Fruit fly (Drosophila melanogaster) whole organism, prepupa: ENCODE measurements around the gene smo.

Source experiments
- Blimp-1 ChIP-seq: fragments of 200-800 bp; sonication (Bioruptor generic); optimal IDR thresholded peaks from 3 replicates; lab custom pipeline; 2017; ENCODE audit warnings: missing biosample characterization, missing genetic modification characterization, mild to moderate bottlenecking, moderate library complexity, missing genetic modification reagents
- CG10669 ChIP-seq: fragments of 200-800 bp; sonication (Bioruptor generic); optimal IDR thresholded peaks from 3 replicates; lab custom pipeline; 2018; ENCODE audit warnings: missing biosample characterization, mild to moderate bottlenecking, missing genetic modification characterization, moderate library complexity
- CG11294 ChIP-seq: fragments of 200-800 bp; sonication (Bioruptor generic); IDR thresholded peaks from 2 replicates; pipeline ENCODE4 v1.3.6; 2022; ENCODE audit warnings: missing biosample characterization, missing genetic modification characterization
- CG11762 ChIP-seq: fragments of 200-800 bp; sonication (Bioruptor generic); optimal IDR thresholded peaks from 3 replicates; lab custom pipeline; 2016; ENCODE audit warnings: missing biosample characterization, missing genetic modification characterization; ENCODE audit not compliant: insufficient read depth
- CG11902 ChIP-seq: fragments of 200-800 bp; sonication (Bioruptor generic); optimal IDR thresholded peaks from 3 replicates; lab custom pipeline; 2016; ENCODE audit warnings: missing biosample characterization, missing genetic modification characterization
- CG15336 ChIP-seq: fragments of 200-800 bp; sonication (Bioruptor generic); IDR thresholded peaks from 2 replicates; pipeline ENCODE4 v1.3.6; 2022; ENCODE audit warnings: missing biosample characterization, missing genetic modification characterization
- CG1621 ChIP-seq: fragments of 200-800 bp; sonication (Bioruptor generic); optimal IDR thresholded peaks from 3 replicates; lab custom pipeline; 2018; ENCODE audit warnings: missing biosample characterization, mild to moderate bottlenecking, missing genetic modification characterization
- CG16779 ChIP-seq: fragments of 200-800 bp; sonication (Bioruptor generic); optimal IDR thresholded peaks from 3 replicates; lab custom pipeline; 2017; ENCODE audit warnings: missing biosample characterization, mild to moderate bottlenecking, missing genetic modification characterization
- CG3032 ChIP-seq: fragments of 200-800 bp; optimal IDR thresholded peaks from 2 replicates; lab custom pipeline; 2019; ENCODE audit warnings: missing biosample characterization, mild to moderate bottlenecking, missing genetic modification characterization, moderate library complexity
- CG31627 ChIP-seq: fragments of 200-800 bp; sonication (Bioruptor generic); optimal IDR thresholded peaks from 3 replicates; lab custom pipeline; 2016; ENCODE audit warnings: missing biosample characterization, missing genetic modification characterization
- CG32006 ChIP-seq: fragments of 200-800 bp; sonication (Bioruptor generic); optimal IDR thresholded peaks from 3 replicates; lab custom pipeline; 2017; ENCODE audit warnings: missing biosample characterization, mild to moderate bottlenecking, missing genetic modification characterization
- CG34406 ChIP-seq: fragments of 200-800 bp; sonication (Bioruptor generic); optimal IDR thresholded peaks from 3 replicates; lab custom pipeline; 2016; ENCODE audit warnings: missing biosample characterization, missing genetic modification characterization
- CG3919 ChIP-seq: fragments of 200-800 bp; sonication (Bioruptor generic); optimal IDR thresholded peaks from 3 replicates; lab custom pipeline; 2016; ENCODE audit warnings: missing biosample characterization, missing genetic modification characterization
- CG4318 ChIP-seq: fragments of 200-800 bp; sonication (Bioruptor generic); optimal IDR thresholded peaks from 3 replicates; lab custom pipeline; 2017; ENCODE audit warnings: missing biosample characterization, mild to moderate bottlenecking, missing genetic modification characterization
- CG6163 ChIP-seq: fragments of 200-800 bp; sonication (Bioruptor generic); IDR thresholded peaks from 3 replicates; pipeline ENCODE4 v1.3.6; 2022; ENCODE audit warnings: missing biosample characterization, missing genetic modification characterization
- CG6276 ChIP-seq: fragments of 200-800 bp; sonication (Bioruptor generic); optimal IDR thresholded peaks from 2 replicates; lab custom pipeline; 2017; ENCODE audit warnings: missing biosample characterization, mild to moderate bottlenecking, missing genetic modification characterization
- CG6792 ChIP-seq: fragments of 200-800 bp; sonication (Bioruptor generic); optimal IDR thresholded peaks from 3 replicates; lab custom pipeline; 2016; ENCODE audit warnings: missing biosample characterization, missing genetic modification characterization
- CG6808 ChIP-seq: fragments of 200-800 bp; sonication (Bioruptor generic); optimal IDR thresholded peaks from 3 replicates; lab custom pipeline; 2017; ENCODE audit warnings: missing biosample characterization, missing genetic modification characterization, mild to moderate bottlenecking, moderate library complexity, missing genetic modification reagents
- CG6854 ChIP-seq: fragments of 200-800 bp; sonication (Bioruptor generic); optimal IDR thresholded peaks from 2 replicates; lab custom pipeline; 2017; ENCODE audit warnings: missing biosample characterization, mild to moderate bottlenecking, missing genetic modification characterization
- CG7368 ChIP-seq: fragments of 200-800 bp; sonication (Bioruptor generic); optimal IDR thresholded peaks from 3 replicates; lab custom pipeline; 2016; ENCODE audit warnings: missing biosample characterization, missing genetic modification characterization
- CG8119 ChIP-seq: fragments of 200-800 bp; sonication (Bioruptor generic); IDR thresholded peaks from 3 replicates; pipeline ENCODE4 v1.3.6; 2022; ENCODE audit warnings: missing biosample characterization, missing genetic modification characterization
- CG8319 ChIP-seq: fragments of 200-800 bp; sonication (Bioruptor generic); optimal IDR thresholded peaks from 3 replicates; lab custom pipeline; 2016; ENCODE audit warnings: missing biosample characterization, missing genetic modification characterization
- CG8632 ChIP-seq: fragments of 200-800 bp; sonication (Bioruptor generic); optimal IDR thresholded peaks from 3 replicates; lab custom pipeline; 2016; ENCODE audit warnings: missing biosample characterization, missing genetic modification characterization
- CG9139 ChIP-seq: fragments of 200-800 bp; sonication (Bioruptor generic); optimal IDR thresholded peaks from 3 replicates; lab custom pipeline; 2017; ENCODE audit warnings: missing biosample characterization, mild to moderate bottlenecking, missing genetic modification characterization
- Eip75B ChIP-seq: fragments of 200-800 bp; sonication (Bioruptor generic); optimal IDR thresholded peaks from 3 replicates; lab custom pipeline; 2016; ENCODE audit warnings: missing biosample characterization, missing genetic modification characterization
- Eip78C ChIP-seq: fragments of 200-800 bp; sonication (Bioruptor generic); peaks from one replicate; lab custom pipeline; 2016; ENCODE audit warnings: missing biosample characterization, missing genetic modification characterization
- Eip93F ChIP-seq: fragments of 200-800 bp; sonication (Bioruptor generic); optimal IDR thresholded peaks from 2 replicates; lab custom pipeline; 2016; ENCODE audit warnings: missing biosample characterization, mild to moderate bottlenecking, missing genetic modification characterization
- Gug ChIP-seq: fragments of 200-800 bp; sonication (Bioruptor generic); IDR thresholded peaks from 2 replicates; pipeline ENCODE4 v1.3.6; 2022; ENCODE audit warnings: missing biosample characterization, missing genetic modification characterization
- Hr38 ChIP-seq: sonication (Bioruptor generic); optimal IDR thresholded peaks from 2 replicates; lab custom pipeline; 2016; ENCODE audit warnings: missing biosample characterization, missing genetic modification characterization
- Hr39 ChIP-seq: fragments of 200-800 bp; sonication (Bioruptor generic); optimal IDR thresholded peaks from 2 replicates; lab custom pipeline; 2016; ENCODE audit warnings: missing biosample characterization, missing genetic modification characterization
- Hr4 ChIP-seq: fragments of 200-800 bp; sonication (Bioruptor generic); optimal IDR thresholded peaks from 3 replicates; lab custom pipeline; 2016; ENCODE audit warnings: missing biosample characterization, missing genetic modification characterization
- OdsH ChIP-seq: fragments of 200-800 bp; sonication (Bioruptor generic); optimal IDR thresholded peaks from 3 replicates; lab custom pipeline; 2016; ENCODE audit warnings: missing biosample characterization, missing genetic modification characterization
- Smox ChIP-seq: fragments of 200-800 bp; sonication (Bioruptor generic); optimal IDR thresholded peaks from 3 replicates; lab custom pipeline; 2016; ENCODE audit warnings: missing biosample characterization, missing genetic modification characterization
- Sox102F ChIP-seq: fragments of 200-800 bp; sonication (Bioruptor generic); optimal IDR thresholded peaks from 2 replicates; lab custom pipeline; 2016; ENCODE audit warnings: missing biosample characterization, mild to moderate bottlenecking, missing genetic modification characterization
- Sox14 ChIP-seq: fragments of 200-800 bp; sonication (Bioruptor generic); optimal IDR thresholded peaks from 3 replicates; lab custom pipeline; 2016; ENCODE audit warnings: missing biosample characterization, missing genetic modification characterization
- Sox15 ChIP-seq: fragments of 200-800 bp; sonication (Bioruptor generic); optimal IDR thresholded peaks from 3 replicates; lab custom pipeline; 2016; ENCODE audit warnings: missing biosample characterization, missing genetic modification characterization
- achi ChIP-seq: fragments of 200-800 bp; sonication (Bioruptor generic); optimal IDR thresholded peaks from 3 replicates; lab custom pipeline; 2016; ENCODE audit warnings: missing biosample characterization, missing genetic modification characterization
- cyc ChIP-seq: fragments of 200-800 bp; sonication (Bioruptor generic); optimal IDR thresholded peaks from 3 replicates; lab custom pipeline; 2016; ENCODE audit warnings: missing biosample characterization, missing genetic modification characterization
- dsx ChIP-seq: fragments of 200-800 bp; optimal IDR thresholded peaks from 3 replicates; lab custom pipeline; 2019; ENCODE audit warnings: missing biosample characterization, mild to moderate bottlenecking, missing genetic modification characterization, moderate library complexity; ENCODE audit not compliant: poor library complexity, severe bottlenecking
- eg ChIP-seq: fragments of 200-800 bp; sonication (Bioruptor generic); IDR thresholded peaks from 3 replicates; pipeline ENCODE4 v1.3.6; 2022; ENCODE audit warnings: missing biosample characterization, missing genetic modification characterization
- esn ChIP-seq: fragments of 200-800 bp; sonication (Bioruptor generic); optimal IDR thresholded peaks from 2 replicates; lab custom pipeline; 2016; ENCODE audit warnings: missing biosample characterization, mild to moderate bottlenecking, missing genetic modification characterization, moderate library complexity
- fd59A ChIP-seq: fragments of 200-800 bp; sonication (Bioruptor generic); optimal IDR thresholded peaks from 2 replicates; lab custom pipeline; 2017; ENCODE audit warnings: missing biosample characterization, mild to moderate bottlenecking, missing genetic modification characterization, missing genetic modification reagents
- fkh ChIP-seq: fragments of 200-800 bp; sonication (Bioruptor generic); optimal IDR thresholded peaks from 3 replicates; lab custom pipeline; 2017; ENCODE audit warnings: missing biosample characterization, mild to moderate bottlenecking, missing genetic modification characterization, moderate library complexity
- net ChIP-seq: fragments of 200-800 bp; sonication (Bioruptor generic); optimal IDR thresholded peaks from 3 replicates; lab custom pipeline; 2016; ENCODE audit warnings: missing biosample characterization, missing genetic modification characterization
- salr ChIP-seq, 2 experiments: fragments of 200-800 bp; sonication (Bioruptor generic); optimal IDR thresholded peaks; 3 replicates each; lab custom pipeline; 2016 to 2018; ENCODE audit warnings: missing biosample characterization in 2 of 2, missing genetic modification characterization in 2 of 2, mild to moderate bottlenecking in 1 of 2
- spab ChIP-seq: fragments of 200-800 bp; sonication (Bioruptor generic); optimal IDR thresholded peaks from 2 replicates; lab custom pipeline; 2017; ENCODE audit warnings: missing biosample characterization, mild to moderate bottlenecking, missing genetic modification characterization, missing genetic modification reagents
- ss ChIP-seq, 2 experiments: fragments of 200-800 bp; sonication (Bioruptor generic); optimal IDR thresholded peaks; 2 replicates in 1 of 2; 3 replicates in 1 of 2; lab custom pipeline; 2017 to 2018; ENCODE audit warnings: mild to moderate bottlenecking in 2 of 2, missing biosample characterization in 2 of 2, missing genetic modification characterization in 2 of 2, moderate library complexity in 1 of 2
- topi ChIP-seq: fragments of 200-800 bp; sonication (Bioruptor generic); optimal IDR thresholded peaks from 3 replicates; lab custom pipeline; 2016; ENCODE audit warnings: missing biosample characterization, missing genetic modification characterization
- vri ChIP-seq: fragments of 200-800 bp; sonication (Bioruptor generic); optimal IDR thresholded peaks from 3 replicates; lab custom pipeline; 2016; ENCODE audit warnings: missing biosample characterization, mild to moderate bottlenecking, missing genetic modification characterization

Gene smo

dm6 chr2L:283071-283482, 5.7 kb downstream of the smo start, which contains the start of gene CG11601 (continued):
- TF ChIP-seq Hr4 (GFP tag; lab: Kevin White, UChicago) (no peak), Gug (GFP tag; lab: Robert Waterston, UW) (no peak), CG3032 (tag; lab: Kevin White, UChicago) (peak; percentile 41), CG9139 (GFP tag; lab: Kevin White, UChicago) (peak; percentile 43), CG32006 (GFP tag; lab: Kevin White, UChicago) (no peak), salr (GFP tag; optimal IDR thresholded peaks at IDR 0.05; lab: Kevin White, UChicago) (peak in 1 of 2 experiments; percentile 7), Hr39 (no peak)

dm6 chr2L:285596-286023, 8.2 kb downstream of the smo start:
- TF ChIP-seq CG7368 (GFP tag; lab: Kevin White, UChicago) = no peak
- peak; percentile 45 for TF ChIP-seq topi (GFP tag; lab: Kevin White, UChicago)
- TF ChIP-seq Eip93F (GFP tag; lab: Kevin White, UChicago) = no peak
- no peak for TF ChIP-seq CG8319 (GFP tag; lab: Kevin White, UChicago)
- TF ChIP-seq CG10669 (GFP tag; lab: Kevin White, UChicago) = peak; percentile 8
- no peak for TF ChIP-seq vri (GFP tag; lab: Kevin White, UChicago)
- no peak for TF ChIP-seq Hr38 (GFP tag; lab: Kevin White, UChicago)
- TF ChIP-seq fkh = peak; percentile 6
- no peak for TF ChIP-seq Gug (GFP tag; lab: Robert Waterston, UW)
- TF ChIP-seq CG3032 (tag; lab: Kevin White, UChicago) = peak; percentile 17
- peak; percentile 35 for TF ChIP-seq CG34406 (GFP tag; lab: Kevin White, UChicago)
- TF ChIP-seq CG6808 (GFP tag; lab: Kevin White, UChicago) = no peak
- peak; percentile 39 for TF ChIP-seq cyc (GFP tag; lab: Kevin White, UChicago)
- TF ChIP-seq CG1621 (tag; lab: Kevin White, UChicago) = peak; percentile 28
- no peak for TF ChIP-seq net
- peak; percentile 47 for TF ChIP-seq achi (GFP tag; lab: Kevin White, UChicago)
- TF ChIP-seq CG3919 (GFP tag; lab: Kevin White, UChicago) = peak; percentile 59
- TF ChIP-seq esn (GFP tag; lab: Kevin White, UChicago) = peak; percentile 61
- TF ChIP-seq CG32006 (GFP tag; lab: Kevin White, UChicago) = peak; percentile 6
- peak; percentile 27 for TF ChIP-seq CG8632 (GFP tag; lab: Kevin White, UChicago)
- TF ChIP-seq fd59A (GFP tag; lab: Kevin White, UChicago) = no peak
- no peak for TF ChIP-seq CG8119 (GFP tag; lab: Robert Waterston, UW)
- TF ChIP-seq CG6276 (GFP tag; lab: Kevin White, UChicago) = no peak
- peak; percentile 42 for TF ChIP-seq OdsH (GFP tag; lab: Kevin White, UChicago)
- no peak for TF ChIP-seq ss (GFP tag; optimal IDR thresholded peaks at IDR 0.05; lab: Kevin White, UChicago)
- no peak for TF ChIP-seq spab (GFP tag; lab: Kevin White, UChicago)
- TF ChIP-seq CG16779 (tag; lab: Kevin White, UChicago) = no peak
- TF ChIP-seq CG11902 (GFP tag; lab: Kevin White, UChicago) = no peak
- TF ChIP-seq dsx = peak; percentile 43
- peak; percentile 56 for TF ChIP-seq Eip75B (GFP tag; lab: Kevin White, UChicago)
- TF ChIP-seq CG6792 (GFP tag; lab: Kevin White, UChicago) = no peak
- no peak for TF ChIP-seq CG4318 (GFP tag; lab: Kevin White, UChicago)
- TF ChIP-seq eg = peak; percentile 71
- TF ChIP-seq Blimp-1 (GFP tag; lab: Kevin White, UChicago) = peak; percentile 1
- no peak for TF ChIP-seq CG15336 (GFP tag; lab: Robert Waterston, UW)
- TF ChIP-seq Hr4 (GFP tag; lab: Kevin White, UChicago) = no peak
- TF ChIP-seq Smox (GFP tag; lab: Kevin White, UChicago) = no peak
- peak; percentile 78 for TF ChIP-seq Eip78C (GFP tag; lab: Kevin White, UChicago)
- no peak for TF ChIP-seq Sox102F
- no peak for TF ChIP-seq Sox15
- TF ChIP-seq Sox14 (GFP tag; lab: Kevin White, UChicago) = peak; percentile 64
- peak; percentile 66; the same call in 2 of the 3 replicates for TF ChIP-seq CG6163 (GFP tag; lab: Robert Waterston, UW)
- TF ChIP-seq CG11294 (GFP tag; lab: Robert Waterston, UW) = no peak
- TF ChIP-seq CG11762 (GFP tag; lab: Kevin White, UChicago) = no peak
- peak in 1 of 2 experiments; percentile 17 for TF ChIP-seq salr (GFP tag; optimal IDR thresholded peaks at IDR 0.05; lab: Kevin White, UChicago)
- peak; percentile 52 for TF ChIP-seq CG31627 (GFP tag; lab: Kevin White, UChicago)
- TF ChIP-seq CG6854 (GFP tag; lab: Kevin White, UChicago) = peak; percentile 60
